Worm (Caenorhabditis elegans) whole organism, late embryonic: Measurements from ENCODE around the gene glb-28.

ENCODE experiments used
- ceh-14 ChIP-seq: sonication (generic microtip); optimal IDR thresholded peaks from 2 replicates; lab custom pipeline; 2016; ENCODE audit warnings: missing genotype, missing genetic modification characterization, missing compliant biosample characterization
- hlh-6 ChIP-seq: sonication (generic microtip); optimal IDR thresholded peaks from 2 replicates; lab custom pipeline; 2016; ENCODE audit warnings: missing genotype, missing genetic modification characterization, missing compliant biosample characterization
- ref-2 ChIP-seq: sonication (generic microtip); optimal IDR thresholded peaks from 2 replicates; lab custom pipeline; 2016; ENCODE audit warnings: missing genetic modification characterization, missing compliant biosample characterization
- sox-2 ChIP-seq: fragments of 200-800 bp; sonication (Bioruptor generic); IDR thresholded peaks from 2 replicates; pipeline ENCODE4 v1.3.6; 2022; ENCODE audit warnings: missing genetic modification reagents, missing genetic modification characterization, missing compliant biosample characterization
- tbx-7 ChIP-seq: sonication (generic microtip); optimal IDR thresholded peaks from 2 replicates; lab custom pipeline; 2016; ENCODE audit warnings: missing genotype, missing genetic modification characterization, missing compliant biosample characterization

ce11 chrX:15347680-15348079, 30.6 kb upstream of the glb-28 start:
- no peak for TF ChIP-seq hlh-6 (tag; lab: Kevin White, UChicago)
- TF ChIP-seq ceh-14 (tag; lab: Kevin White, UChicago): no peak
- peak; percentile 94 for TF ChIP-seq sox-2 (GFP tag; lab: Robert Waterston, UW)
- TF ChIP-seq ref-2: peak; percentile 91
- no peak for TF ChIP-seq tbx-7 (tag; lab: Kevin White, UChicago)
